Worm (Caenorhabditis elegans) whole organism, mixed stage, embryonic: Measurements from ENCODE around the gene Y71H2AM.11.

Experiments
- ceh-43 ChIP-seq: fragments of 200-800 bp; sonication (Bioruptor generic); optimal IDR thresholded peaks from 2 replicates; lab custom pipeline; 2018; ENCODE audit warnings: mild to moderate bottlenecking, missing genetic modification characterization, moderate library complexity, missing compliant biosample characterization
- ceh-83 ChIP-seq: fragments of 200-800 bp; sonication (Bioruptor generic); optimal IDR thresholded peaks from 2 replicates; lab custom pipeline; 2018; ENCODE audit warnings: mild to moderate bottlenecking, missing genetic modification characterization, missing compliant biosample characterization
- ces-1 ChIP-seq: fragments of 150-350 bp; optimal IDR thresholded peaks from 2 replicates; lab custom pipeline; 2014; ENCODE audit warnings: missing biosample characterization, missing genetic modification reagents, missing genetic modification characterization
- drap-1 ChIP-seq: fragments of 200-800 bp; sonication (Bioruptor generic); optimal IDR thresholded peaks from 3 replicates; lab custom pipeline; 2018; ENCODE audit warnings: mild to moderate bottlenecking, missing genetic modification characterization, missing compliant biosample characterization
- elt-1 ChIP-seq: sonication (generic microtip); optimal IDR thresholded peaks from 2 replicates; lab custom pipeline; 2017; ENCODE audit warnings: missing genetic modification characterization, mild to moderate bottlenecking, missing compliant biosample characterization, antibody characterized with exemption, moderate library complexity, borderline replicate concordance; ENCODE audit not compliant: insufficient read depth
- lin-32 ChIP-seq: fragments of 200-800 bp; sonication (Bioruptor generic); optimal IDR thresholded peaks from 2 replicates; lab custom pipeline; 2018; ENCODE audit warnings: mild to moderate bottlenecking, missing genetic modification characterization, missing compliant biosample characterization
- mab-5 ChIP-seq: fragments of 150-350 bp; optimal IDR thresholded peaks from 2 replicates; lab custom pipeline; 2014; ENCODE audit warnings: missing biosample characterization, missing genetic modification characterization
- mep-1 ChIP-seq: fragments of 150-350 bp; optimal IDR thresholded peaks from 2 replicates; lab custom pipeline; 2017; ENCODE audit warnings: missing biosample characterization, missing genetic modification reagents, missing genetic modification characterization, inconsistent platforms
- nhr-76 ChIP-seq: sonication (generic microtip); optimal IDR thresholded peaks from 2 replicates; lab custom pipeline; 2017; ENCODE audit warnings: missing biosample characterization, missing genetic modification characterization
- pha-4 ChIP-seq: fragments of 150-350 bp; optimal IDR thresholded peaks from 2 replicates; lab custom pipeline; 2018; ENCODE audit warnings: missing biosample characterization, missing genetic modification reagents, missing genetic modification characterization
- snpc-4 ChIP-seq: fragments of 150-350 bp; optimal IDR thresholded peaks from 2 replicates; lab custom pipeline; 2014; ENCODE audit warnings: missing biosample characterization, missing genetic modification characterization
- unc-39 ChIP-seq: fragments of 150-350 bp; optimal IDR thresholded peaks from 2 replicates; lab custom pipeline; 2014; ENCODE audit warnings: missing biosample characterization, missing genetic modification characterization
- unc-62 ChIP-seq: fragments of 150-350 bp; optimal IDR thresholded peaks from 2 replicates; lab custom pipeline; 2014; ENCODE audit warnings: missing biosample characterization, missing genetic modification reagents, missing genetic modification characterization
- ztf-11 ChIP-seq: fragments of 150-350 bp; optimal IDR thresholded peaks from 2 replicates; lab custom pipeline; 2014; ENCODE audit warnings: missing biosample characterization, missing genetic modification characterization

ce11 chrIII:2675449-2675848 is 49.4 kb downstream of the Y71H2AM.11 start:
- TF ChIP-seq mep-1 (tag; lab: Kevin White, UChicago) (no peak), drap-1 (GFP tag; lab: Kevin White, UChicago) (no peak), unc-39 (tag; lab: Kevin White, UChicago) (no peak), mab-5 (no peak), unc-62 (GFP tag; lab: Kevin White, UChicago) (no peak), nhr-76 (tag; lab: Kevin White, UChicago) (no peak), elt-1 (tag; lab: Kevin White, UChicago) (no peak), snpc-4 (tag; lab: Kevin White, UChicago) (no peak), ztf-11 (no peak), pha-4 (tag; lab: Kevin White, UChicago) (no peak), ces-1 (GFP tag; lab: Kevin White, UChicago) (no peak), ceh-83 (GFP tag; lab: Kevin White, UChicago) (no peak), ceh-43 (GFP tag; lab: Kevin White, UChicago) (no peak), lin-32 (GFP tag; lab: Kevin White, UChicago) (no peak)
